Fruit fly (Drosophila melanogaster) whole organism, wandering third instar larva: ENCODE data around the gene RabX6.

Experiments
- Abd-B ChIP-seq: fragments of >200 bp; optimal IDR thresholded peaks from 2 replicates; lab custom pipeline; 2017; ENCODE audit warnings: missing biosample characterization, missing genetic modification characterization
- CG32264 ChIP-seq: fragments of 200-800 bp; sonication (Bioruptor generic); optimal IDR thresholded peaks from 2 replicates; lab custom pipeline; 2016; ENCODE audit warnings: missing biosample characterization, missing genetic modification characterization
- Dif ChIP-seq: fragments of 200-275, 200-300 bp; sonication (Bioruptor generic); optimal IDR thresholded peaks from 2 replicates; lab custom pipeline; 2018; ENCODE audit warnings: missing biosample characterization, missing genetic modification characterization; ENCODE audit not compliant: partially characterized antibody
- HLH106 ChIP-seq: fragments of 200-800 bp; optimal IDR thresholded peaks from 3 replicates; lab custom pipeline; 2019; ENCODE audit warnings: missing biosample characterization, mild to moderate bottlenecking, missing genetic modification characterization, moderate library complexity
- Jra ChIP-seq: sonication (Bioruptor generic); optimal IDR thresholded peaks from 2 replicates; lab custom pipeline; 2016; ENCODE audit warnings: missing biosample characterization, missing genetic modification characterization
- OdsH ChIP-seq: fragments of 200-800 bp; sonication (Bioruptor generic); optimal IDR thresholded peaks from 2 replicates; lab custom pipeline; 2016; ENCODE audit warnings: missing biosample characterization, mild to moderate bottlenecking, missing genetic modification characterization
- Rel ChIP-seq, 2 experiments: fragments of 200-800 bp; sonication (Bioruptor generic) in 1 of 2; optimal IDR thresholded peaks; 2 replicates in 1 of 2; 3 replicates in 1 of 2; lab custom pipeline; 2016 to 2019; ENCODE audit warnings: mild to moderate bottlenecking in 2 of 2, missing biosample characterization in 2 of 2, missing genetic modification characterization in 2 of 2, moderate library complexity in 1 of 2
- br ChIP-seq: fragments of 200-800 bp; sonication (Bioruptor generic); optimal IDR thresholded peaks from 2 replicates; lab custom pipeline; 2016; ENCODE audit warnings: missing biosample characterization, missing genetic modification characterization
- dl ChIP-seq, 2 experiments: fragments of 175-275, 200-275 bp in 1 of 2; fragments of 200-275 bp in 1 of 2; sonication (Bioruptor generic); optimal IDR thresholded peaks; lab custom pipeline; 2018; ENCODE audit warnings: mild to moderate bottlenecking in 2 of 2, missing biosample characterization in 2 of 2, missing genetic modification characterization in 2 of 2, moderate library complexity in 2 of 2; ENCODE audit not compliant: partially characterized antibody in 2 of 2, insufficient read depth in 1 of 2
- ey ChIP-seq: fragments of 200-800 bp; sonication (Bioruptor generic); optimal IDR thresholded peaks from 2 replicates; lab custom pipeline; 2016; ENCODE audit warnings: missing biosample characterization, missing genetic modification characterization
- jim ChIP-seq: fragments of 175-275, 200-325 bp; sonication (Bioruptor generic); optimal IDR thresholded peaks from 2 replicates; lab custom pipeline; 2016; ENCODE audit warnings: missing biosample characterization, mild to moderate bottlenecking, missing genetic modification characterization
- psq ChIP-seq: fragments of 200-800 bp; sonication (Bioruptor generic); optimal IDR thresholded peaks from 3 replicates; lab custom pipeline; 2017; ENCODE audit warnings: missing biosample characterization, mild to moderate bottlenecking, missing genetic modification characterization, moderate library complexity
- sage ChIP-seq: fragments of 200-800 bp; sonication (Bioruptor generic); optimal IDR thresholded peaks from 2 replicates; lab custom pipeline; 2016; ENCODE audit warnings: missing biosample characterization, mild to moderate bottlenecking, missing genetic modification characterization

- TF ChIP-seq HLH106 (tag; lab: Kevin White, UChicago) = peak; percentile 52
- TF ChIP-seq sage (GFP tag; lab: Kevin White, UChicago) = no peak
- peak; percentile 15 for TF ChIP-seq ey (GFP tag; lab: Kevin White, UChicago)
- TF ChIP-seq psq (GFP tag; lab: Kevin White, UChicago) = no peak
- no peak for TF ChIP-seq jim (GFP tag; lab: Kevin White, UChicago)
- TF ChIP-seq br = peak; percentile 9
- no peak for TF ChIP-seq Abd-B (GFP tag; lab: Kevin White, UChicago)
- TF ChIP-seq dl (GFP tag; optimal IDR thresholded peaks at IDR 0.05; lab: Kevin White, UChicago; ENCODE audit: insufficient read depth in 1 of 2, partially characterized antibody in 2 of 2) = no peak
- TF ChIP-seq Dif = no peak
- TF ChIP-seq Rel (GFP tag; optimal IDR thresholded peaks at IDR 0.05; lab: Kevin White, UChicago) = no peak
- no peak for TF ChIP-seq Rel (tag; optimal IDR thresholded peaks at IDR 0.05; lab: Kevin White, UChicago)
- TF ChIP-seq Jra (GFP tag; lab: Kevin White, UChicago) = no peak
- peak; percentile 47 for TF ChIP-seq OdsH (GFP tag; lab: Kevin White, UChicago)
- TF ChIP-seq CG32264 = no peak
These were observed 38.3 kb downstream of the RabX6 start for dm6 chr3L:728579-728978.
